Fruit fly (Drosophila melanogaster) whole organism, embryonic: ENCODE data around the gene CG34347.
A peak's percentile ranks its signal among the peaks of the same experiment; 100 is the strongest.

Source experiments
- CG1024 ChIP-seq: fragments of 200-800 bp; sonication (Bioruptor generic); IDR thresholded peaks from 2 replicates; pipeline ENCODE4 v1.3.6; 2022; ENCODE audit warnings: missing biosample characterization, missing genetic modification characterization
- CG10267 ChIP-seq: fragments of 200-800 bp; sonication (Bioruptor generic); optimal IDR thresholded peaks from 2 replicates; lab custom pipeline; 2018; ENCODE audit warnings: missing biosample characterization, mild to moderate bottlenecking, missing genetic modification characterization, moderate library complexity
- CG10462 ChIP-seq: fragments of 200-800 bp; sonication (Bioruptor generic); optimal IDR thresholded peaks from 2 replicates; lab custom pipeline; 2016; ENCODE audit warnings: missing biosample characterization, missing genetic modification characterization
- CG10959 ChIP-seq: fragments of 200-800 bp; sonication (Bioruptor generic); IDR thresholded peaks from 2 replicates; pipeline ENCODE4 v1.3.6; 2022; ENCODE audit warnings: missing biosample characterization, missing genetic modification characterization
- CG16815 ChIP-seq: fragments of 200-800 bp; sonication (Bioruptor generic); optimal IDR thresholded peaks from 3 replicates; lab custom pipeline; 2017; ENCODE audit warnings: missing biosample characterization, mild to moderate bottlenecking, missing genetic modification characterization
- CG17802 ChIP-seq: fragments of 200-800 bp; sonication (Bioruptor generic); optimal IDR thresholded peaks from 2 replicates; lab custom pipeline; 2018; ENCODE audit warnings: missing biosample characterization, mild to moderate bottlenecking, missing genetic modification characterization, moderate library complexity
- CG17829 ChIP-seq: fragments of 200-800 bp; optimal IDR thresholded peaks from 2 replicates; lab custom pipeline; 2019; ENCODE audit warnings: missing biosample characterization, mild to moderate bottlenecking, missing genetic modification characterization, moderate library complexity
- CG17912 ChIP-seq: fragments of 200-800 bp; sonication (Bioruptor generic); optimal IDR thresholded peaks from 2 replicates; lab custom pipeline; 2018; ENCODE audit warnings: missing biosample characterization, mild to moderate bottlenecking, missing genetic modification characterization
- CG18619 ChIP-seq: fragments of 200-800 bp; sonication (Bioruptor generic); optimal IDR thresholded peaks from 3 replicates; lab custom pipeline; 2017; ENCODE audit warnings: missing biosample characterization, mild to moderate bottlenecking, missing genetic modification characterization
- CG2120 ChIP-seq: fragments of 200-800 bp; sonication (Bioruptor generic); optimal IDR thresholded peaks from 3 replicates; lab custom pipeline; 2016; ENCODE audit warnings: missing biosample characterization, missing genetic modification characterization
- CG2678 ChIP-seq: fragments of 200-800 bp; sonication (Bioruptor generic); optimal IDR thresholded peaks from 3 replicates; lab custom pipeline; 2019; ENCODE audit warnings: missing biosample characterization, mild to moderate bottlenecking, missing genetic modification characterization, moderate library complexity
- CG2712 ChIP-seq: fragments of 200-800 bp; optimal IDR thresholded peaks from 3 replicates; lab custom pipeline; 2019; ENCODE audit warnings: missing biosample characterization, mild to moderate bottlenecking, missing genetic modification characterization, moderate library complexity
- CG3163 ChIP-seq: fragments of 200-800 bp; sonication (Bioruptor generic); optimal IDR thresholded peaks from 3 replicates; lab custom pipeline; 2016; ENCODE audit warnings: missing biosample characterization, missing genetic modification characterization
- CG3407 ChIP-seq: fragments of 200-800 bp; sonication (Bioruptor generic); optimal IDR thresholded peaks from 2 replicates; lab custom pipeline; 2018; ENCODE audit warnings: missing biosample characterization, mild to moderate bottlenecking, missing genetic modification characterization
- CG34376 ChIP-seq: fragments of 200-800 bp; sonication (Bioruptor generic); optimal IDR thresholded peaks from 2 replicates; lab custom pipeline; 2018; ENCODE audit warnings: missing biosample characterization, mild to moderate bottlenecking, missing genetic modification characterization
- CG4730 ChIP-seq: fragments of 200-800 bp; sonication (Bioruptor generic); IDR thresholded peaks from 2 replicates; pipeline ENCODE4 v1.3.6; 2022; ENCODE audit warnings: missing biosample characterization, missing genetic modification characterization
- CG6683 ChIP-seq: fragments of 200-800 bp; sonication (Bioruptor generic); optimal IDR thresholded peaks from 2 replicates; lab custom pipeline; 2017; ENCODE audit warnings: missing biosample characterization, mild to moderate bottlenecking, missing genetic modification characterization, missing genetic modification reagents
- CG6791 ChIP-seq: fragments of 200-800 bp; sonication (Bioruptor generic); IDR thresholded peaks from 3 replicates; pipeline ENCODE4 v1.3.6; 2022; ENCODE audit warnings: missing biosample characterization, missing genetic modification characterization; ENCODE audit not compliant: partially characterized antibody
- CG7372 ChIP-seq: fragments of 200-800 bp; sonication (Bioruptor generic); IDR thresholded peaks from 2 replicates; pipeline ENCODE4 v1.3.6; 2022; ENCODE audit warnings: missing biosample characterization, missing genetic modification characterization
- CG8281 ChIP-seq: fragments of 200-800 bp; sonication (Bioruptor generic); optimal IDR thresholded peaks from 2 replicates; lab custom pipeline; 2018; ENCODE audit warnings: missing biosample characterization, mild to moderate bottlenecking, missing genetic modification characterization, moderate library complexity
- CG9437 ChIP-seq: fragments of 200-800 bp; sonication (Bioruptor generic); optimal IDR thresholded peaks from 2 replicates; lab custom pipeline; 2018; ENCODE audit warnings: missing biosample characterization, mild to moderate bottlenecking, missing genetic modification characterization
- D ChIP-seq, 2 experiments: fragments of 200-800 bp in 1 of 2; fragments of >200 bp in 1 of 2; sonication (Bioruptor generic) in 1 of 2; optimal IDR thresholded peaks; 2 replicates in 1 of 2; 3 replicates in 1 of 2; lab custom pipeline; 2017; ENCODE audit warnings: mild to moderate bottlenecking in 1 of 2, missing biosample characterization in 1 of 2, missing genetic modification characterization in 1 of 2, missing genetic modification reagents in 1 of 2
- Dll ChIP-seq: fragments of 200-800 bp; sonication (Bioruptor generic); IDR thresholded peaks from 4 replicates; pipeline ENCODE4 v1.3.6; 2022; ENCODE audit warnings: missing biosample characterization, missing genetic modification characterization; ENCODE audit not compliant: partially characterized antibody
- ERR ChIP-seq: fragments of 200-800 bp; sonication (Bioruptor generic); optimal IDR thresholded peaks from 2 replicates; lab custom pipeline; 2016; ENCODE audit warnings: missing biosample characterization, missing genetic modification characterization
- Gsc ChIP-seq: fragments of 200-800 bp; sonication (Bioruptor generic); IDR thresholded peaks from 2 replicates; pipeline ENCODE4 v1.3.6; 2022; ENCODE audit warnings: missing biosample characterization, missing genetic modification characterization
- Hand ChIP-seq: fragments of 200-800 bp; sonication (Bioruptor generic); optimal IDR thresholded peaks from 2 replicates; lab custom pipeline; 2017; ENCODE audit warnings: mild to moderate bottlenecking, missing biosample characterization, missing genetic modification reagents, missing genetic modification characterization
- Hr3 ChIP-seq: fragments of 200-800 bp; sonication (Bioruptor generic); optimal IDR thresholded peaks from 3 replicates; lab custom pipeline; 2016; ENCODE audit warnings: missing biosample characterization, missing genetic modification characterization
- Hr78 ChIP-seq, 2 experiments: fragments of 200-800 bp in 1 of 2; fragments of >200 bp in 1 of 2; sonication (Bioruptor generic) in 1 of 2; optimal IDR thresholded peaks; 2 replicates each; lab custom pipeline; 2017 to 2019; ENCODE audit warnings: missing biosample characterization in 2 of 2, missing genetic modification characterization in 2 of 2, mild to moderate bottlenecking in 1 of 2, moderate library complexity in 1 of 2
- Lpt ChIP-seq: fragments of >200 bp; optimal IDR thresholded peaks from 2 replicates; lab custom pipeline; 2018; ENCODE audit warnings: missing biosample characterization, missing genetic modification characterization
- Mes4 ChIP-seq: fragments of 200-800 bp; sonication (Bioruptor generic); optimal IDR thresholded peaks from 2 replicates; lab custom pipeline; 2016; ENCODE audit warnings: missing biosample characterization, missing genetic modification characterization
- Mrtf ChIP-seq: fragments of 200-800 bp; sonication (Bioruptor generic); IDR thresholded peaks from 3 replicates; pipeline ENCODE4 v1.3.6; 2022; ENCODE audit warnings: missing biosample characterization, missing genetic modification characterization
- NfI ChIP-seq: fragments of 200-800 bp; sonication (Bioruptor generic); optimal IDR thresholded peaks from 3 replicates; lab custom pipeline; 2018; ENCODE audit warnings: missing biosample characterization, mild to moderate bottlenecking, missing genetic modification characterization, moderate library complexity
- Sox100B ChIP-seq: fragments of 200-800 bp; sonication (Bioruptor generic); optimal IDR thresholded peaks from 3 replicates; lab custom pipeline; 2018; ENCODE audit warnings: missing biosample characterization, mild to moderate bottlenecking, missing genetic modification characterization
- Sry-δ ChIP-seq: fragments of 200-800 bp; sonication (Bioruptor generic); optimal IDR thresholded peaks from 2 replicates; lab custom pipeline; 2016; ENCODE audit warnings: missing biosample characterization, missing genetic modification characterization
- Tbp ChIP-seq: fragments of >200 bp; optimal IDR thresholded peaks from 2 replicates; lab custom pipeline; 2018; ENCODE audit warnings: missing biosample characterization, missing genetic modification characterization
- bigmax ChIP-seq: fragments of 200-800 bp; sonication (Bioruptor generic); optimal IDR thresholded peaks from 2 replicates; lab custom pipeline; 2018; ENCODE audit warnings: missing biosample characterization, mild to moderate bottlenecking, missing genetic modification characterization
- br ChIP-seq: fragments of >200 bp; optimal IDR thresholded peaks from 2 replicates; lab custom pipeline; 2017
- cad ChIP-seq: fragments of >200 bp; optimal IDR thresholded peaks from 2 replicates; lab custom pipeline; 2017; ENCODE audit warnings: missing biosample characterization, missing genetic modification characterization
- danr ChIP-seq: fragments of 200-800 bp; sonication (Bioruptor generic); IDR thresholded peaks from 2 replicates; pipeline ENCODE4 v1.3.6; 2022; ENCODE audit warnings: missing biosample characterization, missing genetic modification characterization
- dmrt99B ChIP-seq: fragments of 200-800 bp; sonication (Bioruptor generic); optimal IDR thresholded peaks from 2 replicates; lab custom pipeline; 2018; ENCODE audit warnings: missing biosample characterization, mild to moderate bottlenecking, missing genetic modification characterization, moderate library complexity
- emc ChIP-seq: fragments of 200-800 bp; sonication (Bioruptor generic); optimal IDR thresholded peaks from 2 replicates; lab custom pipeline; 2016; ENCODE audit warnings: missing biosample characterization, missing genetic modification characterization
- ftz-f1 ChIP-seq: fragments of 200-800 bp; sonication (Bioruptor generic); optimal IDR thresholded peaks from 2 replicates; lab custom pipeline; 2016; ENCODE audit warnings: missing biosample characterization, missing genetic modification characterization
- insv ChIP-seq, 2 experiments: fragments of 200-800 bp; sonication (Bioruptor generic); optimal IDR thresholded peaks; 3 replicates each; lab custom pipeline; 2016 to 2018; ENCODE audit warnings: missing biosample characterization in 2 of 2, missing genetic modification characterization in 2 of 2
- kay ChIP-seq: fragments of 200-800 bp; sonication (Bioruptor generic); optimal IDR thresholded peaks from 2 replicates; lab custom pipeline; 2016; ENCODE audit warnings: missing biosample characterization, missing genetic modification characterization
- lbe ChIP-seq: fragments of 200-800 bp; sonication (Bioruptor generic); optimal IDR thresholded peaks from 2 replicates; lab custom pipeline; 2016; ENCODE audit warnings: missing biosample characterization, mild to moderate bottlenecking, missing genetic modification characterization
- mirr ChIP-seq: fragments of 200-800 bp; sonication (Bioruptor generic); optimal IDR thresholded peaks from 3 replicates; lab custom pipeline; 2018; ENCODE audit warnings: missing biosample characterization, mild to moderate bottlenecking, missing genetic modification characterization
- pan ChIP-seq, 4 experiments: fragments of >200 bp in 3 of 4; fragments of 200-800 bp in 1 of 4; sonication (Bioruptor generic) in 1 of 4; optimal IDR thresholded peaks in 3 of 4; IDR thresholded peaks in 1 of 4; 2 replicates each; pipeline versions ENCODE4 v1.3.6 to Lab custom; 2017 to 2022; ENCODE audit warnings: missing biosample characterization in 2 of 4, missing genetic modification characterization in 2 of 4, mixed read lengths in 1 of 4
- ranshi ChIP-seq: fragments of 200-800 bp; sonication (Bioruptor generic); IDR thresholded peaks from 2 replicates; pipeline ENCODE4 v1.3.6; 2022; ENCODE audit warnings: missing biosample characterization, missing genetic modification characterization
- sug ChIP-seq: fragments of 200-800 bp; optimal IDR thresholded peaks from 2 replicates; lab custom pipeline; 2019; ENCODE audit warnings: missing biosample characterization, mild to moderate bottlenecking, missing genetic modification characterization, moderate library complexity

CG34347 gene

DNA sequence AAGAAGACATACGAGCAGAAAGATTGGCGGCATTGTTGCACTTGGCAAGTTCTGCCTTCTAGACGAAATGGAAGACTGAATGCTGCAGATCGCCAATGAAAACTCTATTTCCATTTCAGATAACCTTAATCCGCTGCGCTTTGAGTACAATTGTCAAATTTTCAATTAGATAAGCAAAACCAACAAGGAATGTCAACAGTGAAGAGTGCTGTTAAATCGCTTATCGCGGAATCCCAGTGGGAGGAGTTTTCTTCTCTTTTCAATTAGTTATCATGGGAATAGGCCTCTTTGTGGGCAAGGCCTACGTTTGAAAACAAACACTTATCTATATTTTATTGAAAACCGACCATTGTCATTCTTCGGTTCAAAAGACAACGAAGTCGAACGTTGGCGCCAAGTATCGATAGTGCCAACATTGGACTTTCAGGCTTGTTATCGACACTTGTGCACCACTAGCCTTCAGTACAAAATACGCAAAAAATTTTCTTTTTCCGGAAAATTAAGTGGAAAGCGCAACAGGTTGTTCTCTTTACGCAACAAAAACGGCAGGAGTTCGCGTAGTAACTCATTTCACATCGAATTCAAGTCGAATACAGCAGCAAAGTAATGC is 84.4 kb downstream of the CG34347 start, which contains the start of the genes Ugt35D1 and Gcn2 (continued):
- no peak for TF ChIP-seq cad
- no peak for TF ChIP-seq CG18619
- TF ChIP-seq Hr78 (GFP tag; optimal IDR thresholded peaks at IDR 0.05; lab: Kevin White, UChicago): no peak
- TF ChIP-seq CG7372: no peak
- no peak for TF ChIP-seq CG16815 (GFP tag; lab: Kevin White, UChicago)
- TF ChIP-seq kay (GFP tag; lab: Kevin White, UChicago): no peak
- no peak for TF ChIP-seq CG34376 (GFP tag; lab: Kevin White, UChicago)
- no peak for TF ChIP-seq CG9437 (GFP tag; lab: Kevin White, UChicago)
- TF ChIP-seq Dll (GFP tag; lab: Robert Waterston, UW): peak; percentile 79
- no peak for TF ChIP-seq ftz-f1 (GFP tag; lab: Kevin White, UChicago)
- TF ChIP-seq ERR: no peak
- TF ChIP-seq CG17912 (GFP tag; lab: Kevin White, UChicago): peak; percentile 28
- TF ChIP-seq D (optimal IDR thresholded peaks at IDR 0.05; lab: Kevin White, UChicago): no peak
- peak; percentile 63 for TF ChIP-seq D (GFP tag; optimal IDR thresholded peaks at IDR 0.05; lab: Kevin White, UChicago)
- no peak for TF ChIP-seq pan (optimal IDR thresholded peaks at IDR 0.05; lab: Kevin White, UChicago)
- TF ChIP-seq pan (GFP tag; optimal IDR thresholded peaks at IDR 0.05 in 1 of 2, IDR thresholded peaks at IDR 0.05 in 1 of 2): peak in 1 of 2 experiments; percentile 55
- TF ChIP-seq mirr (GFP tag; lab: Kevin White, UChicago): no peak
- peak; percentile 9; the same call in 1 of the 3 replicates for TF ChIP-seq CG6791 (GFP tag; lab: Robert Waterston, UW)
- TF ChIP-seq CG1024 (GFP tag; lab: Robert Waterston, UW): peak; percentile 74; the same call in 1 of the 2 replicates
- peak; percentile 46; the same call in 1 of the 2 replicates for TF ChIP-seq ranshi (GFP tag; lab: Robert Waterston, UW)
- TF ChIP-seq Sox100B (GFP tag; lab: Kevin White, UChicago): no peak
- no peak for TF ChIP-seq CG2678 (tag; lab: Kevin White, UChicago)
- TF ChIP-seq dmrt99B: no peak
- no peak for TF ChIP-seq CG2712
- TF ChIP-seq Hand: no peak
- no peak for TF ChIP-seq CG4730 (GFP tag; lab: Robert Waterston, UW)
- no peak for TF ChIP-seq CG3163 (GFP tag; lab: Kevin White, UChicago)
- TF ChIP-seq Tbp (GFP tag; lab: Kevin White, UChicago): no peak
- no peak for TF ChIP-seq CG10462
- no peak for TF ChIP-seq Hr3 (GFP tag; lab: Kevin White, UChicago)
- TF ChIP-seq Sry-δ (GFP tag; lab: Kevin White, UChicago): peak; percentile 87
- TF ChIP-seq CG2120 (GFP tag; lab: Kevin White, UChicago): no peak
- TF ChIP-seq CG3407 (GFP tag; lab: Kevin White, UChicago): peak; percentile 75
- TF ChIP-seq lbe (GFP tag; lab: Kevin White, UChicago): no peak
- TF ChIP-seq insv (GFP tag; optimal IDR thresholded peaks at IDR 0.05; lab: Kevin White, UChicago): peak in 1 of 2 experiments; percentile 3
- peak; percentile 2 for TF ChIP-seq CG6683
- TF ChIP-seq Gsc (GFP tag; lab: Robert Waterston, UW): no peak
- no peak for TF ChIP-seq danr (GFP tag; lab: Robert Waterston, UW)
- no peak for TF ChIP-seq Mrtf (GFP tag; lab: Robert Waterston, UW)
- TF ChIP-seq NfI: no peak
- no peak for TF ChIP-seq CG8281
- TF ChIP-seq CG17802 (tag; lab: Kevin White, UChicago): no peak
- no peak for TF ChIP-seq sug (tag; lab: Kevin White, UChicago)
- TF ChIP-seq CG10267 (tag; lab: Kevin White, UChicago): no peak
- peak; percentile 32; the same call in 1 of the 2 replicates for TF ChIP-seq CG10959
- peak; percentile 43 for TF ChIP-seq Mes4 (GFP tag; lab: Kevin White, UChicago)
- no peak for TF ChIP-seq Lpt
- no peak for TF ChIP-seq emc (GFP tag; lab: Kevin White, UChicago)
- TF ChIP-seq bigmax (GFP tag; lab: Kevin White, UChicago): peak; percentile 49
- no peak for TF ChIP-seq CG17829 (tag; lab: Kevin White, UChicago)
- no peak for TF ChIP-seq br (lab: Kevin White, UChicago)
